Worm (Caenorhabditis elegans) whole organism, L3 larva: ENCODE results near the gene fbxa-211.

Experiments
- ceh-16 ChIP-seq: sonication (generic microtip); optimal IDR thresholded peaks from 2 replicates; lab custom pipeline; 2017; ENCODE audit warnings: missing biosample characterization, missing genetic modification characterization
- ceh-82 ChIP-seq: fragments of 150-350 bp; optimal IDR thresholded peaks from 2 replicates; lab custom pipeline; 2014; ENCODE audit warnings: missing biosample characterization, missing genetic modification characterization
- egl-27 ChIP-seq: sonication (generic microtip); optimal IDR thresholded peaks from 4 replicates; lab custom pipeline; 2017; ENCODE audit warnings: missing biosample characterization, missing genetic modification reagents, missing genetic modification characterization
- elt-2 ChIP-seq: sonication (generic microtip); optimal IDR thresholded peaks from 2 replicates; lab custom pipeline; 2016; ENCODE audit warnings: missing genetic modification reagents, mild to moderate bottlenecking, missing genetic modification characterization, missing compliant biosample characterization
- elt-3 ChIP-seq, 3 experiments: fragments of 150-350 bp in 1 of 3; sonication (generic microtip) in 2 of 3; optimal IDR thresholded peaks; 2 replicates in 2 of 3; 4 replicates in 1 of 3; lab custom pipeline; 2014 to 2017; ENCODE audit warnings: missing biosample characterization in 3 of 3, missing genetic modification characterization in 3 of 3
- fkh-10 ChIP-seq: sonication (generic microtip); optimal IDR thresholded peaks from 2 replicates; lab custom pipeline; 2017; ENCODE audit warnings: missing biosample characterization, missing genetic modification reagents, missing genetic modification characterization
- fkh-2 ChIP-seq: fragments of 150-350 bp; optimal IDR thresholded peaks from 2 replicates; lab custom pipeline; 2014; ENCODE audit warnings: missing biosample characterization, missing genetic modification reagents, missing genetic modification characterization
- nhr-237 ChIP-seq: fragments of 150-350 bp; optimal IDR thresholded peaks from 2 replicates; lab custom pipeline; 2014; ENCODE audit warnings: missing biosample characterization, missing genetic modification characterization
- nhr-25 ChIP-seq: sonication (generic microtip); optimal IDR thresholded peaks from 2 replicates; lab custom pipeline; 2017; ENCODE audit warnings: missing biosample characterization, missing genetic modification characterization
- nhr-28 ChIP-seq: fragments of 150-350 bp; optimal IDR thresholded peaks from 2 replicates; lab custom pipeline; 2014; ENCODE audit warnings: missing biosample characterization, missing genetic modification characterization
- nhr-76 ChIP-seq: fragments of 150-350 bp; sonication (generic microtip); optimal IDR thresholded peaks from 5 replicates; lab custom pipeline; 2014; ENCODE audit warnings: missing biosample characterization, missing genetic modification characterization
- pqm-1 ChIP-seq: fragments of 150-350 bp; optimal IDR thresholded peaks from 2 replicates; lab custom pipeline; 2017; ENCODE audit warnings: missing biosample characterization, missing genetic modification characterization, inconsistent platforms
- skn-1 ChIP-seq: fragments of 150-350 bp; optimal IDR thresholded peaks from 2 replicates; lab custom pipeline; 2014; ENCODE audit warnings: missing biosample characterization, missing genetic modification characterization
- tbx-2 ChIP-seq: sonication (generic microtip); optimal IDR thresholded peaks from 2 replicates; lab custom pipeline; 2016; ENCODE audit warnings: mild to moderate bottlenecking, missing genetic modification characterization, missing compliant biosample characterization

DNA sequence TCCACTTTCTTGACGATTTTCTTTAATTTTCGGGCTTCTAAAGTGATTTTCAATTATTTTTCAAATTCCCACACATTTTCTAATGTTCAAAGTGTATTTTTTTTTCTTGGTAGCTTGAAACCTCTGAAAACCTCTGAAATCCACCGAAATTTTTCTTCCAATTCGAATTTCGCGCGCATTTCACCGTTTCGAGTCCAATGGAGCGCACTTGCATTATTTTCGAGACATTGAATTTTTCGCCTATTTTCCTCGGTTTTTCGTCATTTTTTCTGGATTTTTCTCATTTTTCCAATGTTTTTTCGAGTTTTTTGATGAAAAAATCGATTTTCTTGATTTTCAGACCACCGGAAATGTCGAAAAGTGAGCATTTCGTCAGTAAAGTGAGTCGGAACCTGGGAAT lies 40.5 kb upstream of the fbxa-211 start, which contains the start of gene slr-2:
- TF ChIP-seq ceh-82 (tag; lab: Kevin White, UChicago) (no peak), elt-3 (tag; optimal IDR thresholded peaks at IDR 0.05; lab: Kevin White, UChicago) (no peak), pqm-1 (tag; lab: Kevin White, UChicago) (no peak), nhr-25 (tag; lab: Kevin White, UChicago) (no peak), egl-27 (tag; lab: Kevin White, UChicago) (no peak), elt-2 (tag; lab: Kevin White, UChicago) (no peak), fkh-2 (tag; lab: Kevin White, UChicago) (no peak), fkh-10 (GFP tag; lab: Kevin White, UChicago) (no peak), tbx-2 (tag; lab: Kevin White, UChicago) (no peak), nhr-237 (tag; lab: Kevin White, UChicago) (no peak), ceh-16 (tag; lab: Kevin White, UChicago) (no peak), nhr-76 (tag; lab: Kevin White, UChicago) (no peak), skn-1 (tag; lab: Kevin White, UChicago) (no peak), nhr-28 (no peak)
